Worm (Caenorhabditis elegans) whole organism, L1 larva: ENCODE measurements around the gene cec-1.
A peak's percentile ranks its signal among the peaks of the same experiment; 100 is the strongest.

Source experiments
- C16A3.4 ChIP-seq: fragments of 150-350 bp; optimal IDR thresholded peaks from 2 replicates; lab custom pipeline; 2014; ENCODE audit warnings: missing biosample characterization, missing genetic modification characterization
- F16B12.6 ChIP-seq: fragments of 150-350 bp; optimal IDR thresholded peaks from 2 replicates; lab custom pipeline; 2014; ENCODE audit warnings: missing biosample characterization, missing genetic modification characterization
- aha-1 ChIP-seq: fragments of 150-350 bp; optimal IDR thresholded peaks from 2 replicates; lab custom pipeline; 2014; ENCODE audit warnings: missing biosample characterization, missing genetic modification characterization
- alr-1 ChIP-seq: fragments of 200-800 bp; sonication (Bioruptor generic); optimal IDR thresholded peaks from 2 replicates; lab custom pipeline; 2018; ENCODE audit warnings: borderline replicate concordance, mild to moderate bottlenecking, missing genetic modification characterization, missing compliant biosample characterization
- aly-2 ChIP-seq: fragments of 150-350 bp; optimal IDR thresholded peaks from 2 replicates; lab custom pipeline; 2014; ENCODE audit warnings: missing biosample characterization, missing genetic modification characterization
- ama-1 ChIP-seq: fragments of 150-350 bp; optimal IDR thresholded peaks from 2 replicates; lab custom pipeline; 2014
- ceh-82 ChIP-seq, 3 experiments: fragments of 150-350 bp in 1 of 3; sonication (generic microtip) in 2 of 3; optimal IDR thresholded peaks; 2 replicates each; lab custom pipeline; 2014 to 2017; ENCODE audit warnings: missing biosample characterization in 3 of 3, missing genetic modification characterization in 3 of 3
- ces-1 ChIP-seq: fragments of 150-350 bp; optimal IDR thresholded peaks from 2 replicates; lab custom pipeline; 2014; ENCODE audit warnings: missing biosample characterization, missing genetic modification reagents, missing genetic modification characterization
- dpl-1 ChIP-seq, 3 experiments: fragments of 150-350 bp in 2 of 3; sonication (generic microtip) in 1 of 3; optimal IDR thresholded peaks; 2 replicates each; lab custom pipeline; 2014 to 2017; ENCODE audit warnings: missing biosample characterization in 3 of 3, missing genetic modification characterization in 3 of 3, missing genetic modification reagents in 3 of 3
- dsc-1 ChIP-seq: sonication (generic microtip); optimal IDR thresholded peaks from 2 replicates; lab custom pipeline; 2016; ENCODE audit warnings: mild to moderate bottlenecking, missing genetic modification characterization, missing compliant biosample characterization
- egl-27 ChIP-seq, 2 experiments: fragments of 150-350 bp in 1 of 2; sonication (generic microtip); optimal IDR thresholded peaks; 3 replicates each; lab custom pipeline; 2017 to 2018; ENCODE audit warnings: missing biosample characterization in 2 of 2, missing genetic modification characterization in 2 of 2, missing genetic modification reagents in 2 of 2
- elt-3 ChIP-seq, 6 experiments: fragments of 150-350 bp in 1 of 6; sonication (generic microtip); optimal IDR thresholded peaks; 2 replicates each; lab custom pipeline; 2017 to 2018; ENCODE audit warnings: missing biosample characterization in 6 of 6, missing genetic modification characterization in 6 of 6, inconsistent platforms in 1 of 6
- ets-5 ChIP-seq: fragments of 200-800 bp; sonication (Bioruptor generic); IDR thresholded peaks from 2 replicates; pipeline ENCODE4 v1.3.6; 2022; ENCODE audit warnings: missing genetic modification characterization, missing compliant biosample characterization
- fkh-10 ChIP-seq: sonication (generic microtip); optimal IDR thresholded peaks from 2 replicates; lab custom pipeline; 2017; ENCODE audit warnings: missing biosample characterization, missing genetic modification reagents, missing genetic modification characterization
- grh-1 ChIP-seq: fragments of 200-800 bp; sonication (Bioruptor generic); IDR thresholded peaks from 2 replicates; pipeline ENCODE4 v1.3.6; 2022; ENCODE audit warnings: missing genetic modification reagents, missing genetic modification characterization, missing compliant biosample characterization
- irx-1 ChIP-seq: sonication (generic microtip); optimal IDR thresholded peaks from 2 replicates; lab custom pipeline; 2016; ENCODE audit warnings: missing genetic modification characterization, missing compliant biosample characterization
- isw-1 ChIP-seq: fragments of 200-800 bp; sonication (Bioruptor generic); IDR thresholded peaks from 2 replicates; pipeline ENCODE4 v1.3.6; 2022; ENCODE audit warnings: missing genetic modification characterization, missing compliant biosample characterization
- jun-1 ChIP-seq: fragments of 150-350 bp; optimal IDR thresholded peaks from 2 replicates; lab custom pipeline; 2014; ENCODE audit warnings: missing biosample characterization, missing genetic modification reagents, missing genetic modification characterization
- lin-13 ChIP-seq: fragments of 150-350 bp; optimal IDR thresholded peaks from 2 replicates; lab custom pipeline; 2014; ENCODE audit warnings: missing biosample characterization, missing genetic modification reagents, missing genetic modification characterization
- lin-35 ChIP-seq, 2 experiments: fragments of 150-350 bp; optimal IDR thresholded peaks; 2 replicates each; lab custom pipeline; 2014; ENCODE audit warnings: missing biosample characterization in 2 of 2, missing genetic modification characterization in 2 of 2, missing genetic modification reagents in 2 of 2
- lin-39 ChIP-seq: fragments of 150-350 bp; optimal IDR thresholded peaks from 2 replicates; lab custom pipeline; 2014; ENCODE audit warnings: missing biosample characterization, missing genetic modification reagents, missing genetic modification characterization
- lir-3 ChIP-seq: sonication (generic microtip); optimal IDR thresholded peaks from 2 replicates; lab custom pipeline; 2016; ENCODE audit warnings: mild to moderate bottlenecking, missing genetic modification characterization, moderate library complexity, missing compliant biosample characterization; ENCODE audit not compliant: poor library complexity
- mdl-1 ChIP-seq, 2 experiments: fragments of 150-350 bp; optimal IDR thresholded peaks; 2 replicates each; lab custom pipeline; 2014 to 2017; ENCODE audit warnings: missing biosample characterization in 2 of 2, missing genetic modification characterization in 2 of 2, inconsistent platforms in 1 of 2
- mep-1 ChIP-seq: fragments of 150-350 bp; optimal IDR thresholded peaks from 2 replicates; lab custom pipeline; 2014; ENCODE audit warnings: missing biosample characterization, missing genetic modification characterization
- nhr-12 ChIP-seq: sonication (generic microtip); optimal IDR thresholded peaks from 2 replicates; lab custom pipeline; 2017; ENCODE audit warnings: missing biosample characterization, missing genetic modification characterization
- nhr-19 ChIP-seq: fragments of 200-800 bp; sonication (Bioruptor generic); conservative IDR thresholded peaks from 2 replicates; pipeline ENCODE4 v1.3.6; 2022; ENCODE audit warnings: missing genetic modification characterization, missing compliant biosample characterization
- nhr-20 ChIP-seq: sonication (generic microtip); optimal IDR thresholded peaks from 2 replicates; lab custom pipeline; 2016; ENCODE audit warnings: mild to moderate bottlenecking, missing genetic modification characterization, missing compliant biosample characterization
- nhr-47 ChIP-seq: sonication (generic microtip); optimal IDR thresholded peaks from 2 replicates; lab custom pipeline; 2016; ENCODE audit warnings: mild to moderate bottlenecking, missing genetic modification characterization, moderate library complexity, missing compliant biosample characterization
- nhr-76 ChIP-seq: sonication (generic microtip); optimal IDR thresholded peaks from 2 replicates; lab custom pipeline; 2017; ENCODE audit warnings: missing biosample characterization, missing genetic modification characterization
- nhr-85 ChIP-seq: sonication (generic microtip); peaks from one replicate; lab custom pipeline; 2016; ENCODE audit warnings: missing genetic modification characterization, inconsistent platforms, missing compliant biosample characterization
- nhr-90 ChIP-seq: sonication (generic microtip); optimal IDR thresholded peaks from 2 replicates; lab custom pipeline; 2016; ENCODE audit warnings: mild to moderate bottlenecking, missing genetic modification characterization, missing compliant biosample characterization; ENCODE audit not compliant: poor library complexity
- pqm-1 ChIP-seq: sonication (generic microtip); optimal IDR thresholded peaks from 3 replicates; lab custom pipeline; 2017; ENCODE audit warnings: missing biosample characterization, missing genetic modification characterization
- skn-1 ChIP-seq: fragments of 150-350 bp; optimal IDR thresholded peaks from 2 replicates; lab custom pipeline; 2014; ENCODE audit warnings: missing biosample characterization, missing genetic modification characterization
- sptf-1 ChIP-seq: fragments of 150-350 bp; optimal IDR thresholded peaks from 2 replicates; lab custom pipeline; 2014; ENCODE audit warnings: missing biosample characterization, missing genetic modification characterization
- swsn-7 ChIP-seq: sonication (generic microtip); optimal IDR thresholded peaks from 2 replicates; lab custom pipeline; 2016; ENCODE audit warnings: missing genetic modification characterization, missing compliant biosample characterization
- tbx-2 ChIP-seq: sonication (generic microtip); optimal IDR thresholded peaks from 2 replicates; lab custom pipeline; 2016; ENCODE audit warnings: missing genetic modification characterization, missing compliant biosample characterization
- unc-130 ChIP-seq: fragments of 150-350 bp; optimal IDR thresholded peaks from 2 replicates; lab custom pipeline; 2017; ENCODE audit warnings: missing biosample characterization, missing genetic modification characterization, inconsistent platforms
- unc-62 ChIP-seq: fragments of 150-350 bp; optimal IDR thresholded peaks from 2 replicates; lab custom pipeline; 2014; ENCODE audit warnings: missing biosample characterization, missing genetic modification reagents, missing genetic modification characterization
- unc-98 ChIP-seq: fragments of 200-800 bp; sonication (Bioruptor generic); IDR thresholded peaks from 2 replicates; pipeline ENCODE4 v1.3.6; 2022; ENCODE audit warnings: missing genetic modification characterization, missing compliant biosample characterization
- xbp-1 ChIP-seq: sonication (generic microtip); optimal IDR thresholded peaks from 2 replicates; lab custom pipeline; 2016; ENCODE audit warnings: missing genetic modification characterization, missing compliant biosample characterization
- ztf-11 ChIP-seq, 2 experiments: sonication (generic microtip); optimal IDR thresholded peaks; 2 replicates each; lab custom pipeline; 2016 to 2017; ENCODE audit warnings: missing genetic modification characterization in 2 of 2, missing biosample characterization in 1 of 2, missing compliant biosample characterization in 1 of 2

cec-1 gene

DNA sequence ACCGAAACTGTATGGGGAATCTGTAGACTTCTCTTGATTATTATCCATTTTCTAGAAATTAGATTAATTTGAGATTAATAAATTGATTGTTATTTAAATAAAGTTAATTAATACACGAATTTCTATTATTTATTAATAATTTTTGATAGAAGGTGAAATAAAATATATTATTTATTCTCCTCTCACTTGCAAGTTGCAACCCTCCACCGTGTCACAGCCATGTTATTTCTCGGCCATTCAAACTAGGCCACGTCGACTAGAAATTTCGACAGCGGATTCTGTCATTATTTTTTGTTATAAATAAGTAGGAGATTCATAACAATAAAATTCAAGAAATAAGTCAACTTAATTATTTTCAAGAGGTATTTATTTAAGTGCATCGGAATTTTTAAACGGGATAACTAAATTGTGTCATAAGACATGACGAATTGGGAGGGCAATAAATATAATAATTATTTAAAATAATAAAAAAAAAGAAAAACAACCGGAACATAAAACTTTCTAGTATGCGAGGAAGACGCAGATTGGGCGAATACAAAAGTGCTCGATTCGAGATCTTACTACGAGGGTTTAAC lies 17.5 kb downstream of the cec-1 start, which contains the start of gene ufbp-1 (continued):
- TF ChIP-seq alr-1 (tag; lab: Kevin White, UChicago) (no peak), F16B12.6 (tag; lab: Kevin White, UChicago) (peak; percentile 1), isw-1 (GFP tag; lab: Robert Waterston, UW) (no peak), pqm-1 (tag; lab: Kevin White, UChicago) (no peak), egl-27 (tag; optimal IDR thresholded peaks at IDR 0.05; lab: Kevin White, UChicago) (no peak), unc-62 (no peak), dpl-1 (GFP tag; optimal IDR thresholded peaks at IDR 0.05; lab: Kevin White, UChicago) (peak; percentile 24 to 65 (median 44)), lin-13 (GFP tag; lab: Kevin White, UChicago) (peak; percentile 58), ets-5 (GFP tag; lab: Robert Waterston, UW) (no peak), nhr-90 (peak; percentile 60)

ce11 chrIII:8444433-8445090 lies 18.4 kb downstream of the cec-1 start:
- TF ChIP-seq ama-1 = peak; percentile 70
- TF ChIP-seq aly-2 (tag; lab: Kevin White, UChicago) = peak; percentile 54
- no peak for TF ChIP-seq C16A3.4
- TF ChIP-seq skn-1 (tag; lab: Kevin White, UChicago) = peak; percentile 30

- peak; percentile 53 for TF ChIP-seq mep-1 (tag; lab: Kevin White, UChicago)
- no peak for TF ChIP-seq alr-1 (tag; lab: Kevin White, UChicago)
These were observed 19.9 kb downstream of the cec-1 start for ce11 chrIII:8446061-8446460.

- TF ChIP-seq isw-1 (GFP tag; lab: Robert Waterston, UW) (no peak), nhr-76 (tag; lab: Kevin White, UChicago) (no peak), lin-35 (GFP tag; optimal IDR thresholded peaks at IDR 0.05; lab: Kevin White, UChicago) (no peak), irx-1 (tag; lab: Kevin White, UChicago) (no peak), unc-62 (no peak), fkh-10 (GFP tag; lab: Kevin White, UChicago) (no peak), nhr-47 (tag; lab: Kevin White, UChicago) (no peak), swsn-7 (no peak)
These were observed 20.4 kb downstream of the cec-1 start, which contains the start of gene hsp-110 for ce11 chrIII:8446534-8446933. TSS of gene hsp-110 (minus strand) at chrIII:8446909.

DNA sequence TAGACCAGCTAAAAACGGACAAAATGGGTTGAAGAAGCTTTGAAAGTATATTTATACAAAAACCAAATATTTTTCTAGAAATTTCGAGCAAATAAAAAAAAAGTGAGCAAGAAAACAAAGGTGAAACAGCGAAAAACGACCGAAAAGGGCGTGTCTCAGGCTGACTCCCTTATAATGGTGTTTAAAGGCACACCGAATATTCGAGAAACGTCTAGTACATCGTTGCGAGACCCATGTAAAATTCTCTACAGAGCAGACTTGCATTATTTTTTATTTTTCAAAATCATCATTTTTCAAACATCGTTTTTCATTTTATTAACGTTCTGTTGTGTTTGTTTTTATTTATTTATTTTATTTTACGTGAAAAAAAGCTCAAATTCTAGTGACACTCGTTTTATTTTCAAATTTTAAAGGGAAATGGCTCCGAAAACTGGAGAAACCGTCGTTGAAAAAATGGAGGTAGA lies 20.8 kb downstream of the cec-1 start, which contains the start of gene rpn-3:
TSS of gene rpn-3 (plus strand) at position 414 of the 464 bp plus-strand sequence.
- peak; percentile 97 to 99 (median 98) for TF ChIP-seq ceh-82 (tag; optimal IDR thresholded peaks at IDR 0.05; lab: Kevin White, UChicago)
- TF ChIP-seq jun-1 (tag; lab: Kevin White, UChicago) = peak; percentile 93
- peak; percentile 91 for TF ChIP-seq grh-1 (GFP tag; lab: Robert Waterston, UW)
- TF ChIP-seq ces-1 (GFP tag; lab: Kevin White, UChicago) = no peak
- peak; percentile 95 for TF ChIP-seq lin-39
- peak; percentile 53 for TF ChIP-seq pqm-1 (tag; lab: Kevin White, UChicago)
- no peak for TF ChIP-seq nhr-12 (tag; lab: Kevin White, UChicago)
- peak; percentile 99 for TF ChIP-seq aly-2 (tag; lab: Kevin White, UChicago)
- TF ChIP-seq unc-130 (tag; lab: Kevin White, UChicago) = peak; percentile 98
- peak; percentile 94 for TF ChIP-seq lin-13 (GFP tag; lab: Kevin White, UChicago)
- TF ChIP-seq dsc-1 = peak; percentile 98
- peak; percentile 71 for TF ChIP-seq aha-1 (tag; lab: Kevin White, UChicago)
- TF ChIP-seq fkh-10 (GFP tag; lab: Kevin White, UChicago) = peak; percentile 89
- TF ChIP-seq xbp-1 = peak; percentile 96
- TF ChIP-seq alr-1 (tag; lab: Kevin White, UChicago) = no peak
- TF ChIP-seq mdl-1 (tag; optimal IDR thresholded peaks at IDR 0.05; lab: Kevin White, UChicago) = peak in 1 of 2 experiments; percentile 85
- TF ChIP-seq nhr-20 = peak; percentile 98
- peak; percentile 96 for TF ChIP-seq tbx-2 (tag; lab: Kevin White, UChicago)
- peak in 5 of 6 experiments; percentile 27 to 95 (median 90) for TF ChIP-seq elt-3 (tag; optimal IDR thresholded peaks at IDR 0.05; lab: Kevin White, UChicago)
- peak; percentile 65; the same call in 1 of the 2 replicates for TF ChIP-seq unc-98 (GFP tag; lab: Robert Waterston, UW)
- no peak for TF ChIP-seq sptf-1
- peak; percentile 97 for TF ChIP-seq nhr-19
- TF ChIP-seq unc-62 = no peak
- peak; percentile 87 to 89 (median 89) for TF ChIP-seq dpl-1 (GFP tag; optimal IDR thresholded peaks at IDR 0.05; lab: Kevin White, UChicago)
- peak; percentile 82 for TF ChIP-seq lir-3 (tag; lab: Kevin White, UChicago)
- peak; percentile 96 for TF ChIP-seq nhr-85 (tag; lab: Kevin White, UChicago)
- TF ChIP-seq lin-35 (GFP tag; optimal IDR thresholded peaks at IDR 0.05; lab: Kevin White, UChicago) = peak; percentile 93
- TF ChIP-seq isw-1 (GFP tag; lab: Robert Waterston, UW) = peak; percentile 98
- peak in 1 of 2 experiments; percentile 90 for TF ChIP-seq ztf-11 (tag; optimal IDR thresholded peaks at IDR 0.05; lab: Kevin White, UChicago)
